Worm (Caenorhabditis elegans) whole organism, L4/young adult: Measurements from ENCODE around the gene rpl-5.

Experiments
- W03F9.2 ChIP-seq: fragments of 150-350 bp; optimal IDR thresholded peaks from 2 replicates; lab custom pipeline; 2014; ENCODE audit warnings: missing biosample characterization, missing genetic modification characterization
- him-1 ChIP-seq: sonication (generic microtip); optimal IDR thresholded peaks from 2 replicates; lab custom pipeline; 2016; ENCODE audit warnings: missing genotype, missing genetic modification reagents, missing genetic modification characterization, missing compliant biosample characterization

DNA sequence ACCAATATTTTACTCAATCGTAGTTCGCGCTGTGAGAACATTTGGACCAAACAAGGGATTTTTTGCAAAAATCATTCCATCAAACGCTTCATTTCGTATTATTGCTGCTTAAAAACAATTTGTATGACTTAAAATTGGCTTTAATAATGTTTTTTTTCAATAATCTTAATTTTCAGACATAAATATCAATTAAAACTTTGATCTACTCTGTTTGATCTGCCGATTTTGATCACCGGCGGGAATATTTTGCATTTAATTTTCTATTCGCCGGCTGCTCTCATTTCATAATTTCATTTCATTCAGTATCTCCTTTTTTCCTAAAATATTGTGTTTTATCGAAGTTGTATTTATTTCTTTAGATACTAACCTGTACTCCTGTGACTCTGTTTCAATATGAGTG is 5.5 kb downstream of the rpl-5 start, which contains the start of gene puf-5:
- TF ChIP-seq him-1 (no peak), W03F9.2 (tag; lab: Kevin White, UChicago) (no peak)
